Worm (Caenorhabditis elegans) whole organism, L4 larva: Measurements from ENCODE around the gene nfm-1.

Experiments
- D1046.2 ChIP-seq: fragments of 200-800 bp; sonication (Bioruptor generic); IDR thresholded peaks from 2 replicates; pipeline ENCODE4 v1.3.6; 2022; ENCODE audit warnings: missing genetic modification characterization, missing compliant biosample characterization
- F10B5.3 ChIP-seq: sonication (generic microtip); optimal IDR thresholded peaks from 2 replicates; lab custom pipeline; 2016; ENCODE audit warnings: mild to moderate bottlenecking, missing genetic modification characterization, missing compliant biosample characterization
- F37D6.2 ChIP-seq: sonication (generic microtip); optimal IDR thresholded peaks from 2 replicates; lab custom pipeline; 2016; ENCODE audit warnings: mild to moderate bottlenecking, missing genetic modification characterization, missing compliant biosample characterization
- F44E2.7 ChIP-seq: fragments of 200-800 bp; sonication (Bioruptor generic); IDR thresholded peaks from 2 replicates; pipeline ENCODE4 v2.1.2; 2022; ENCODE audit warnings: missing genetic modification characterization, missing compliant biosample characterization
- T26A8.4 ChIP-seq: fragments of 200-800 bp; sonication (Bioruptor generic); IDR thresholded peaks from 2 replicates; pipeline ENCODE4 v1.3.6; 2022; ENCODE audit warnings: missing genetic modification characterization, missing compliant biosample characterization
- Y5F2A.4 ChIP-seq: fragments of 200-800 bp; sonication (Bioruptor generic); optimal IDR thresholded peaks from 2 replicates; lab custom pipeline; 2018; ENCODE audit warnings: mild to moderate bottlenecking, missing genetic modification characterization, missing compliant biosample characterization
- ZK546.5 ChIP-seq, 2 experiments: sonication (generic microtip); optimal IDR thresholded peaks; 2 replicates each; lab custom pipeline; 2017; ENCODE audit warnings: missing biosample characterization in 2 of 2, missing genetic modification characterization in 2 of 2
- aha-1 ChIP-seq: fragments of 150-350 bp; peaks from one replicate; lab custom pipeline; 2014; ENCODE audit warnings: missing biosample characterization, missing genetic modification characterization
- aly-2 ChIP-seq: sonication (generic microtip); optimal IDR thresholded peaks from 2 replicates; lab custom pipeline; 2018; ENCODE audit warnings: missing biosample characterization, missing genetic modification characterization
- arid-1 ChIP-seq: fragments of 200-800 bp; sonication (Bioruptor generic); conservative IDR thresholded peaks from 2 replicates; pipeline ENCODE4 v1.3.6; 2022; ENCODE audit warnings: missing genetic modification reagents, missing genetic modification characterization, missing compliant biosample characterization
- ceh-20 ChIP-seq: fragments of 200-800 bp; sonication (Bioruptor generic); IDR thresholded peaks from 2 replicates; pipeline ENCODE4 v1.3.6; 2022; ENCODE audit warnings: missing genetic modification reagents, missing genetic modification characterization, missing compliant biosample characterization
- ces-1 ChIP-seq: fragments of 150-350 bp; sonication (generic microtip); optimal IDR thresholded peaks from 4 replicates; lab custom pipeline; 2014; ENCODE audit warnings: missing biosample characterization, missing genetic modification reagents, missing genetic modification characterization
- ctbp-1 ChIP-seq: fragments of 200-800 bp; sonication (Bioruptor generic); IDR thresholded peaks from 2 replicates; pipeline ENCODE4 v1.3.6; 2022; ENCODE audit warnings: missing genetic modification reagents, missing genetic modification characterization, missing compliant biosample characterization
- daf-12 ChIP-seq: fragments of 150-350 bp; optimal IDR thresholded peaks from 2 replicates; lab custom pipeline; 2014; ENCODE audit warnings: missing biosample characterization, missing genetic modification reagents, missing genetic modification characterization
- dmd-8 ChIP-seq: fragments of 200-800 bp; sonication (Bioruptor generic); IDR thresholded peaks from 2 replicates; pipeline ENCODE4 v1.3.6; 2022; ENCODE audit warnings: missing genetic modification characterization, missing compliant biosample characterization
- dmd-9 ChIP-seq: fragments of 200-800 bp; sonication (Bioruptor generic); IDR thresholded peaks from 2 replicates; pipeline ENCODE4 v1.3.6; 2022; ENCODE audit warnings: missing genetic modification reagents, missing genetic modification characterization, missing compliant biosample characterization
- duxl-1 ChIP-seq: sonication (generic microtip); optimal IDR thresholded peaks from 2 replicates; lab custom pipeline; 2016; ENCODE audit warnings: mild to moderate bottlenecking, missing genetic modification characterization, moderate library complexity, missing compliant biosample characterization; ENCODE audit not compliant: poor library complexity
- egl-43 ChIP-seq: fragments of 200-800 bp; sonication (Bioruptor generic); IDR thresholded peaks from 2 replicates; pipeline ENCODE4 v1.3.6; 2022; ENCODE audit warnings: missing genetic modification reagents, missing genetic modification characterization, missing compliant biosample characterization
- fkh-10 ChIP-seq: fragments of 150-350 bp; optimal IDR thresholded peaks from 2 replicates; lab custom pipeline; 2014; ENCODE audit warnings: missing biosample characterization, missing genetic modification reagents, missing genetic modification characterization
- hlh-11 ChIP-seq: fragments of 200-800 bp; sonication (Bioruptor generic); optimal IDR thresholded peaks from 2 replicates; lab custom pipeline; 2018; ENCODE audit warnings: mild to moderate bottlenecking, missing genetic modification characterization, missing compliant biosample characterization
- hmg-1.1 ChIP-seq: fragments of 200-800 bp; sonication (Bioruptor generic); IDR thresholded peaks from 2 replicates; pipeline ENCODE4 v1.3.6; 2022; ENCODE audit warnings: missing genetic modification reagents, missing genetic modification characterization, missing compliant biosample characterization
- lim-7 ChIP-seq: fragments of 200-800 bp; sonication (Bioruptor generic); IDR thresholded peaks from 2 replicates; pipeline ENCODE4 v1.3.6; 2022; ENCODE audit warnings: missing genetic modification characterization, missing compliant biosample characterization
- lin-13 ChIP-seq: fragments of 150-350 bp; optimal IDR thresholded peaks from 2 replicates; lab custom pipeline; 2014; ENCODE audit warnings: missing biosample characterization, missing genetic modification reagents, missing genetic modification characterization
- lin-39 ChIP-seq: fragments of 150-350 bp; optimal IDR thresholded peaks from 2 replicates; lab custom pipeline; 2014; ENCODE audit warnings: missing biosample characterization, missing genetic modification reagents, missing genetic modification characterization
- madf-9 ChIP-seq: fragments of 200-800 bp; sonication (Bioruptor generic); conservative IDR thresholded peaks from 2 replicates; pipeline ENCODE4 v1.3.6; 2022; ENCODE audit warnings: missing genetic modification reagents, missing genetic modification characterization, missing compliant biosample characterization
- mdl-1 ChIP-seq, 2 experiments: fragments of 150-350 bp in 1 of 2; sonication (generic microtip) in 1 of 2; optimal IDR thresholded peaks; 2 replicates each; lab custom pipeline; 2014 to 2017; ENCODE audit warnings: missing biosample characterization in 2 of 2, missing genetic modification characterization in 2 of 2
- mep-1 ChIP-seq: fragments of 150-350 bp; sonication (generic microtip); optimal IDR thresholded peaks from 3 replicates; lab custom pipeline; 2014; ENCODE audit warnings: missing biosample characterization, missing genetic modification characterization
- mes-2 ChIP-seq: sonication (generic microtip); optimal IDR thresholded peaks from 2 replicates; lab custom pipeline; 2016; ENCODE audit warnings: missing genotype, mild to moderate bottlenecking, missing genetic modification characterization, missing compliant biosample characterization; ENCODE audit not compliant: poor library complexity, severe bottlenecking
- nhr-28 ChIP-seq: fragments of 150-350 bp; optimal IDR thresholded peaks from 2 replicates; lab custom pipeline; 2014; ENCODE audit warnings: missing biosample characterization, missing genetic modification characterization
- nhr-42 ChIP-seq: fragments of 200-800 bp; sonication (Bioruptor generic); IDR thresholded peaks from 2 replicates; pipeline ENCODE4 v1.3.6; 2022; ENCODE audit warnings: missing genetic modification characterization, missing compliant biosample characterization
- nhr-48 ChIP-seq: sonication (generic microtip); optimal IDR thresholded peaks from 2 replicates; lab custom pipeline; 2016; ENCODE audit warnings: mild to moderate bottlenecking, missing genetic modification characterization, missing compliant biosample characterization
- nhr-6 ChIP-seq: fragments of 150-350 bp; optimal IDR thresholded peaks from 2 replicates; lab custom pipeline; 2014; ENCODE audit warnings: missing biosample characterization, missing genetic modification characterization
- nhr-77 ChIP-seq: fragments of 150-350 bp; optimal IDR thresholded peaks from 2 replicates; lab custom pipeline; 2014; ENCODE audit warnings: missing biosample characterization, missing genetic modification characterization
- php-3 ChIP-seq: fragments of 200-800 bp; sonication (Bioruptor generic); IDR thresholded peaks from 2 replicates; pipeline ENCODE4 v1.3.6; 2022; ENCODE audit warnings: missing genetic modification reagents, missing genetic modification characterization, missing compliant biosample characterization
- pqm-1 ChIP-seq: sonication (generic microtip); optimal IDR thresholded peaks from 2 replicates; lab custom pipeline; 2017; ENCODE audit warnings: missing biosample characterization, missing genetic modification characterization
- rbr-2 ChIP-seq: sonication (generic microtip); optimal IDR thresholded peaks from 2 replicates; lab custom pipeline; 2016; ENCODE audit warnings: missing genotype, missing genetic modification characterization, missing compliant biosample characterization
- set-16 ChIP-seq: fragments of 200-800 bp; sonication (Bioruptor generic); IDR thresholded peaks from 2 replicates; pipeline ENCODE4 v1.3.6; 2022; ENCODE audit warnings: missing genetic modification reagents, missing genetic modification characterization, missing compliant biosample characterization
- snpc-4 ChIP-seq: fragments of 150-350 bp; optimal IDR thresholded peaks from 2 replicates; lab custom pipeline; 2014; ENCODE audit warnings: missing biosample characterization, missing genetic modification characterization
- unc-62 ChIP-seq, 3 experiments: fragments of 150-350 bp in 1 of 3; sonication (generic microtip); optimal IDR thresholded peaks in 2 of 3; peaks in 1 of 3; 1 replicate in 1 of 3; 2 replicates in 2 of 3; lab custom pipeline; 2014 to 2017; ENCODE audit warnings: missing biosample characterization in 3 of 3, missing genetic modification characterization in 3 of 3, missing genetic modification reagents in 3 of 3, missing genotype in 1 of 3
- zfp-2 ChIP-seq: sonication (generic microtip); optimal IDR thresholded peaks from 2 replicates; lab custom pipeline; 2016; ENCODE audit warnings: mild to moderate bottlenecking, missing genetic modification characterization, missing compliant biosample characterization
- zip-2 ChIP-seq: fragments of 150-350 bp; optimal IDR thresholded peaks from 2 replicates; lab custom pipeline; 2014; ENCODE audit warnings: missing biosample characterization, missing genetic modification characterization
- ztf-7 ChIP-seq: fragments of 150-350 bp; optimal IDR thresholded peaks from 2 replicates; lab custom pipeline; 2014; ENCODE audit warnings: missing biosample characterization, missing genetic modification characterization

The nfm-1 gene

DNA sequence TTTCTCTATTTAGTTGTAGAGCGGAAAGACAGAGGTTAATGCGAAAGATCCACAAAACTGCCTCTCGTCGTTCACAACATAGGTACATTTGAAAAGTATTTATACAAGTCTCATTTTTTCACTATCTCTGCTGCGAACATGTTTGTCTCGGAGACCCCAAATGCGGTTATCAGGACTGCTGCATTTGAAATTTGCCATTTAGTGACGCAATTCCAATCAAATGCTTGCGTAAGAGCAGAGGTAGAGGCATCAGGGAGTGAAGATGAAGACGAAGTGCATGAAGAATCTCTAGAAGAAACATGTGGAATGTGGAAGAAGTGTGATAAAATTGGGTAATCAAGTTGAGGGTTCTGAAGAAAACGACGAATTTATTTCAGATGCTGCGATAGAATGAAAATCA, 25.1 kb upstream of the nfm-1 start:
- no peak for TF ChIP-seq F44E2.7 (GFP tag; lab: Robert Waterston, UW)
- TF ChIP-seq mes-2 (tag; lab: Kevin White, UChicago), result no peak
- TF ChIP-seq D1046.2 (GFP tag; lab: Robert Waterston, UW), result no peak
- peak; percentile 27 for TF ChIP-seq nhr-28 (tag; lab: Kevin White, UChicago)
- no peak for TF ChIP-seq nhr-77
- TF ChIP-seq lim-7 (GFP tag; lab: Robert Waterston, UW), result no peak
- TF ChIP-seq unc-62 (GFP tag; optimal IDR thresholded peaks at IDR 0.05 in 1 of 2; lab: Kevin White, UChicago), result peak in 1 of 2 experiments; percentile 73
- TF ChIP-seq unc-62 (tag; optimal IDR thresholded peaks at IDR 0.05; lab: Kevin White, UChicago), result no peak
- no peak for TF ChIP-seq zip-2
- TF ChIP-seq pqm-1 (tag; lab: Kevin White, UChicago), result peak; percentile 28

DNA sequence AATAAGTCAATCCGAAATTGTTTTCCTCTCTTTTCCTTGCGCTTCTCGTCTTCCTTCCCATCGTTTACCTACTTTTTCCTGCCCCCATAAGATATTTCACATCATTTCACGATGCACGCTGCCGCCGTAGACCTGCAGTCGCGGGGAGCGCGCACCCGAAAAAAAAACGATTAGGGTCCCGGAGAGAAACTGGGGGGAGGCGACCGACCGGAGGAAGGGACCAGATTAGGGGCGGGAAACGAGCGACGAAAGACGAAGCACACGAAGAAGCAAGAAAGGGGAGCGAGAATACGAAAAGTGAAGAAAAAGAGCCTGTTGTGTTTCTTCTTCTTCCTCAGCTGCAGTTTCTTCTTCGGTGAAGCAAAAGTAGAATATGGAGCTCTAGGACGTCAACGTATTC, 24.0 kb upstream of the nfm-1 start:
- TF ChIP-seq dmd-8 (0 out of 2 replicates have a peak, but pooled peaks have one; percentile 7), lin-39 (tag; lab: Kevin White, UChicago) (no peak), lin-13 (GFP tag; lab: Kevin White, UChicago) (no peak), F44E2.7 (GFP tag; lab: Robert Waterston, UW) (no peak), rbr-2 (tag; lab: Kevin White, UChicago) (peak; percentile 18), pqm-1 (tag; lab: Kevin White, UChicago) (no peak), lim-7 (GFP tag; lab: Robert Waterston, UW) (no peak), ces-1 (GFP tag; lab: Kevin White, UChicago) (peak; percentile 5), ztf-7 (no peak), duxl-1 (tag; lab: Kevin White, UChicago) (no peak), F10B5.3 (tag; lab: Kevin White, UChicago) (no peak), nhr-6 (no peak), nhr-42 (GFP tag; lab: Robert Waterston, UW) (no peak), php-3 (GFP tag; lab: Robert Waterston, UW) (no peak), mdl-1 (tag; optimal IDR thresholded peaks at IDR 0.05; lab: Kevin White, UChicago) (peak in 1 of 2 experiments; percentile 18), Y5F2A.4 (GFP tag; lab: Kevin White, UChicago) (no peak), T26A8.4 (GFP tag; lab: Robert Waterston, UW) (no peak), ctbp-1 (GFP tag; lab: Robert Waterston, UW) (peak; percentile 67; the same call in 1 of the 2 replicates), ZK546.5 (tag; optimal IDR thresholded peaks at IDR 0.05; lab: Kevin White, UChicago) (no peak), egl-43 (GFP tag; lab: Robert Waterston, UW) (peak; percentile 29; the same call in 1 of the 2 replicates), unc-62 (GFP tag; optimal IDR thresholded peaks at IDR 0.05 in 1 of 2; lab: Kevin White, UChicago) (peak in 1 of 2 experiments; percentile 93), unc-62 (tag; optimal IDR thresholded peaks at IDR 0.05; lab: Kevin White, UChicago) (no peak), nhr-48 (tag; lab: Kevin White, UChicago) (no peak), daf-12 (tag; lab: Kevin White, UChicago) (no peak), ceh-20 (GFP tag; lab: Robert Waterston, UW) (no peak), mep-1 (tag; lab: Kevin White, UChicago) (peak; percentile 69), zfp-2 (no peak), madf-9 (GFP tag; lab: Robert Waterston, UW) (no peak), aha-1 (tag; lab: Kevin White, UChicago) (peak; percentile 68), hmg-1.1 (GFP tag; lab: Robert Waterston, UW) (no peak), aly-2 (tag; lab: Kevin White, UChicago) (no peak), fkh-10 (no peak), F37D6.2 (tag; lab: Kevin White, UChicago) (peak; percentile 57), snpc-4 (tag; lab: Kevin White, UChicago) (no peak), dmd-9 (GFP tag; lab: Robert Waterston, UW) (no peak), hlh-11 (tag; lab: Kevin White, UChicago) (peak; percentile 9), set-16 (GFP tag; lab: Robert Waterston, UW) (peak; percentile 89), arid-1 (no peak)
